Fruit fly (Drosophila melanogaster): Measurements from ENCODE around the gene Tbc1d15-17.

Gene Tbc1d15-17

DNA sequence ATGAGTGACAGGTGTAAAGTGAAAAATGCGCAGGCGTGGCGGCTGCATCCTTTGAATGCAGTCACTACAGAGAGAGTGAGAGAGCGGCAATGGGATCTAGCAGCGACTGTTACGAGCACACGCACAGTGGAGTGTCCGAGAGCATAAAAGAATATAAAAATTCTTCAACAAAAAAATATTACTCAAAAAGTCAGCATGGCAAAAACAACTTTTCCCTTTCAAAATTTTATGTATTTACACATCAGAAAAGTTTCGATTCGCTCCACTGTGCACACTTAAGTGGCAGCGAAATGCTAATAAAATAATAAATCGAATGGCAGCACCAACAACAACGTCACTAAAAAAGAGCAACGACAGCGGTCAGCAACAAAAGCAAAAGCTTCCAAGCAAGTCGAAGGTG is 16.4 kb downstream of the Tbc1d15-17 start (continued):
- TF ChIP-seq Bteb2 (GFP tag; optimal IDR thresholded peaks at IDR 0.05) (peak; percentile 76), CG17568 (GFP tag; optimal IDR thresholded peaks at IDR 0.05) (peak; percentile 76), Gsc (GFP tag; IDR thresholded peaks at IDR 0.05) (peak; percentile 76), bowl (GFP tag; IDR thresholded peaks at IDR 0.05) (peak; percentile 78), CG2116 (GFP tag; optimal IDR thresholded peaks at IDR 0.05) (peak; percentile 53), dmrt99B (tag; optimal IDR thresholded peaks at IDR 0.05) (peak; percentile 90), hkb (optimal IDR thresholded peaks at IDR 0.05) (no peak), hkb (GFP tag; IDR thresholded peaks at IDR 0.05) (peak; percentile 92), aop (GFP tag; IDR thresholded peaks at IDR 0.05) (peak; percentile 73; the same call in 1 of the 2 replicates), CG33557 (GFP tag; optimal IDR thresholded peaks at IDR 0.05) (peak; percentile 72), NC2α (GFP tag; optimal IDR thresholded peaks at IDR 0.05) (peak; percentile 78), CG1233 (GFP tag; optimal IDR thresholded peaks at IDR 0.05) (peak; percentile 72), CG12942 (GFP tag; optimal IDR thresholded peaks at IDR 0.05) (peak; percentile 69), CG4730 (GFP tag; IDR thresholded peaks at IDR 0.05) (peak; percentile 81), CG2875 (GFP tag; optimal IDR thresholded peaks at IDR 0.05) (peak; percentile 90), Aef1 (GFP tag; IDR thresholded peaks at IDR 0.05) (peak; percentile 80), Rfx (GFP tag; IDR thresholded peaks at IDR 0.05) (peak; percentile 79), CG13775 (GFP tag; optimal IDR thresholded peaks at IDR 0.05) (peak; percentile 84), trh (GFP tag; optimal IDR thresholded peaks at IDR 0.05) (peak; percentile 68), CG8478 (optimal IDR thresholded peaks at IDR 0.05) (no peak), nau (GFP tag; optimal IDR thresholded peaks at IDR 0.05) (peak; percentile 76), Fer2 (tag; optimal IDR thresholded peaks at IDR 0.05) (no peak), da (GFP tag; optimal IDR thresholded peaks at IDR 0.05) (no peak), CG2199 (GFP tag; IDR thresholded peaks at IDR 0.05) (peak; percentile 87), CG7987 (GFP tag; optimal IDR thresholded peaks at IDR 0.05) (peak; percentile 24), NFAT (GFP tag; IDR thresholded peaks at IDR 0.05) (peak; percentile 51; the same call in 1 of the 2 replicates), CG13123 (GFP tag; optimal IDR thresholded peaks at IDR 0.05) (peak; percentile 70), CG14710 (tag; optimal IDR thresholded peaks at IDR 0.05) (peak; percentile 80), ab (GFP tag; optimal IDR thresholded peaks at IDR 0.05) (peak; percentile 63), cato (GFP tag; optimal IDR thresholded peaks at IDR 0.05; ENCODE audit: borderline replicate concordance) (peak; percentile 69), cg (GFP tag; optimal IDR thresholded peaks at IDR 0.05) (no peak), odd (GFP tag; optimal IDR thresholded peaks at IDR 0.05) (peak; percentile 74), fru (optimal IDR thresholded peaks at IDR 0.05) (no peak), ken (GFP tag; IDR thresholded peaks at IDR 0.05) (peak; percentile 90), usp (GFP tag; optimal IDR thresholded peaks at IDR 0.05) (no peak), lilli (GFP tag; optimal IDR thresholded peaks at IDR 0.05) (peak; percentile 85), HLH3B (GFP tag; IDR thresholded peaks at IDR 0.05) (peak; percentile 91), CG1529 (GFP tag; optimal IDR thresholded peaks at IDR 0.05) (peak; percentile 87), CG16863 (GFP tag; optimal IDR thresholded peaks at IDR 0.05) (peak; percentile 89), Taf1 (GFP tag; IDR thresholded peaks at IDR 0.05) (0 out of 2 replicates have a peak, but pooled peaks have one; percentile 16), bbx (GFP tag; IDR thresholded peaks at IDR 0.05; ENCODE audit: partially characterized antibody) (no peak), CG16813 (GFP tag; IDR thresholded peaks at IDR 0.05; ENCODE audit: partially characterized antibody) (no peak), Lpt (GFP tag; optimal IDR thresholded peaks at IDR 0.05) (no peak), CG17612 (GFP tag; IDR thresholded peaks at IDR 0.05) (peak; percentile 27; the same call in 1 of the 2 replicates), seq (GFP tag; IDR thresholded peaks at IDR 0.05) (peak; percentile 86), hb (GFP tag; IDR thresholded peaks at IDR 0.05; ENCODE audit: partially characterized antibody) (no peak), CG14965 (GFP tag; optimal IDR thresholded peaks at IDR 0.05; ENCODE audit: borderline replicate concordance) (peak; percentile 40), fu2 (GFP tag; optimal IDR thresholded peaks at IDR 0.05) (peak; percentile 53), chn (GFP tag; optimal IDR thresholded peaks at IDR 0.05) (peak; percentile 94), CG11093 (GFP tag; IDR thresholded peaks at IDR 0.05) (peak; percentile 86), Sox102F (GFP tag; optimal IDR thresholded peaks at IDR 0.05) (peak; percentile 91), CG17802 (tag; optimal IDR thresholded peaks at IDR 0.05) (peak; percentile 70)
